Worm (Caenorhabditis elegans) whole organism, mixed stage, embryonic: Measurements from ENCODE around the gene C08B6.14.

Source experiments
- ceh-83 ChIP-seq: fragments of 200-800 bp; sonication (Bioruptor generic); optimal IDR thresholded peaks from 2 replicates; lab custom pipeline; 2018; ENCODE audit warnings: mild to moderate bottlenecking, missing genetic modification characterization, missing compliant biosample characterization
- ces-1 ChIP-seq: fragments of 150-350 bp; optimal IDR thresholded peaks from 2 replicates; lab custom pipeline; 2014; ENCODE audit warnings: missing biosample characterization, missing genetic modification reagents, missing genetic modification characterization
- elt-3 ChIP-seq: fragments of 150-350 bp; optimal IDR thresholded peaks from 2 replicates; lab custom pipeline; 2014; ENCODE audit warnings: missing biosample characterization, missing genetic modification characterization
- lin-13 ChIP-seq: fragments of 150-350 bp; optimal IDR thresholded peaks from 2 replicates; lab custom pipeline; 2014; ENCODE audit warnings: missing biosample characterization, missing genetic modification characterization
- lin-32 ChIP-seq: fragments of 200-800 bp; sonication (Bioruptor generic); optimal IDR thresholded peaks from 2 replicates; lab custom pipeline; 2018; ENCODE audit warnings: mild to moderate bottlenecking, missing genetic modification characterization, missing compliant biosample characterization
- nhr-28 ChIP-seq: fragments of 150-350 bp; optimal IDR thresholded peaks from 2 replicates; lab custom pipeline; 2014; ENCODE audit warnings: missing biosample characterization, missing genetic modification characterization
- unc-62 ChIP-seq: fragments of 150-350 bp; optimal IDR thresholded peaks from 2 replicates; lab custom pipeline; 2014; ENCODE audit warnings: missing biosample characterization, missing genetic modification reagents, missing genetic modification characterization
- zip-8 ChIP-seq: fragments of 150-350 bp; optimal IDR thresholded peaks from 2 replicates; lab custom pipeline; 2014; ENCODE audit warnings: missing biosample characterization, missing genetic modification characterization

DNA sequence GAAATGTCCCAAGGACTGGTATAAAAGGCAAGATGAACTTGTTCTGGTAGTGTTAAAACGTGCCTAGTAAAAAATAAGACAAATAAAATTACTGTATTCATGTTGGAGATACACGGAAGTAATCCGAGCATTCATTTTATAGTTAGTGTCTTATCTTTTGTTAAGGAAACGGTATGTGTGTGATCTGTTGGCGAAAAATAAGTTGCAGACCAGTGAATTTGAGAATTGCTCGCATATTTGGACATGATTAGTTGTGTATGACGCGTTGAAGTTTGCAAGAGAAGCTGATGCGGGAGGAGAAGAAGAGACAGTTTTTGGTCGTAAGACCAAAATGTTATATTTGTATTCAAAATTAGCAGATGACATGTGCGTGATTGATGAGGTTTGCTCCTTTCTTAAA lies at the start of gene C08B6.14:
- no peak for TF ChIP-seq zip-8 (tag; lab: Kevin White, UChicago)
- TF ChIP-seq nhr-28 (tag; lab: Kevin White, UChicago), result no peak
- no peak for TF ChIP-seq lin-32
- TF ChIP-seq unc-62 (GFP tag; lab: Kevin White, UChicago), result no peak
- no peak for TF ChIP-seq ces-1 (GFP tag; lab: Kevin White, UChicago)
- TF ChIP-seq lin-13 (tag; lab: Kevin White, UChicago), result no peak
- TF ChIP-seq ceh-83 (GFP tag; lab: Kevin White, UChicago), result no peak
- TF ChIP-seq elt-3, result no peak
